Worm (Caenorhabditis elegans) whole organism, L4/young adult: ENCODE results near the gene egg-1.

Experiments
- W03F9.2 ChIP-seq: fragments of 150-350 bp; optimal IDR thresholded peaks from 2 replicates; lab custom pipeline; 2014; ENCODE audit warnings: missing biosample characterization, missing genetic modification characterization
- dao-5 ChIP-seq: sonication (generic microtip); optimal IDR thresholded peaks from 2 replicates; lab custom pipeline; 2016; ENCODE audit warnings: missing genotype, missing genetic modification characterization, moderate library complexity, missing compliant biosample characterization
- him-1 ChIP-seq: sonication (generic microtip); optimal IDR thresholded peaks from 2 replicates; lab custom pipeline; 2016; ENCODE audit warnings: missing genotype, missing genetic modification reagents, missing genetic modification characterization, missing compliant biosample characterization

DNA sequence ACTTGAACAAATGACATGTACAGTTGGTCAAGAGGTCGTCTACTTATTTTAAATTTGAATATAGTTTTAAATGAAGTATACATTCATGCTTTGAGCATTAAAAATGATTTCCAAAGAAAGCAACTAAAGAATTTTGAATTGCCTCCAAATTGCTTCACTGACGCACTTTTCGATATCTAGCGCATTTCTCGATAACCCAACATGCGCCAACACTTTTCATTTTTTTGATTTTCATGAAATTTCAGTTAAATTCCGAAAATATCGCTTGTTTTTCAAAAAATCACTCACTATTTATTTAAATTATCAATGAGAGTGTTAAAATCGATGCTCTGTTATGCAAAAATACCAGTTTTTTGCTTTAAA is 8.2 kb upstream of the egg-1 start:
- no peak for TF ChIP-seq W03F9.2 (tag; lab: Kevin White, UChicago)
- TF ChIP-seq dao-5 (tag; lab: Kevin White, UChicago): no peak
- TF ChIP-seq him-1 (tag; lab: Kevin White, UChicago): no peak
